Fruit fly (Drosophila melanogaster) whole organism, embryonic: ENCODE data around the gene CG9628.

Source experiments
- Asciz ChIP-seq: fragments of 200-800 bp; sonication (Bioruptor generic); optimal IDR thresholded peaks from 2 replicates; lab custom pipeline; 2017; ENCODE audit warnings: missing biosample characterization, mild to moderate bottlenecking, missing genetic modification characterization, missing genetic modification reagents
- B-H2 ChIP-seq: fragments of 200-800 bp; sonication (Bioruptor generic); optimal IDR thresholded peaks from 2 replicates; lab custom pipeline; 2018; ENCODE audit warnings: missing biosample characterization, mild to moderate bottlenecking, missing genetic modification characterization
- Bgb ChIP-seq: fragments of 200-800 bp; sonication (Bioruptor generic); IDR thresholded peaks from 2 replicates; pipeline ENCODE4 v1.3.6; 2022; ENCODE audit warnings: missing biosample characterization, missing genetic modification characterization; ENCODE audit not compliant: partially characterized antibody
- CG10209 ChIP-seq: fragments of 200-800 bp; sonication (Bioruptor generic); optimal IDR thresholded peaks from 3 replicates; lab custom pipeline; 2017; ENCODE audit warnings: missing biosample characterization, mild to moderate bottlenecking, missing genetic modification characterization, missing genetic modification reagents
- CG10267 ChIP-seq: fragments of 200-800 bp; sonication (Bioruptor generic); optimal IDR thresholded peaks from 2 replicates; lab custom pipeline; 2018; ENCODE audit warnings: missing biosample characterization, mild to moderate bottlenecking, missing genetic modification characterization, moderate library complexity
- CG1233 ChIP-seq: fragments of 200-800 bp; sonication (Bioruptor generic); optimal IDR thresholded peaks from 4 replicates; lab custom pipeline; 2018; ENCODE audit warnings: missing biosample characterization, mild to moderate bottlenecking, missing genetic modification characterization
- CG13894 ChIP-seq: fragments of 200-800 bp; sonication (Bioruptor generic); optimal IDR thresholded peaks from 3 replicates; lab custom pipeline; 2018; ENCODE audit warnings: missing biosample characterization, mild to moderate bottlenecking, missing genetic modification characterization, moderate library complexity
- CG15011 ChIP-seq: fragments of 200-800 bp; sonication (Bioruptor generic); optimal IDR thresholded peaks from 3 replicates; lab custom pipeline; 2018; ENCODE audit warnings: missing biosample characterization, mild to moderate bottlenecking, missing genetic modification characterization
- CG15601 ChIP-seq: fragments of 200-800 bp; sonication (Bioruptor generic); optimal IDR thresholded peaks from 3 replicates; lab custom pipeline; 2019; ENCODE audit warnings: missing biosample characterization, mild to moderate bottlenecking, missing genetic modification characterization, moderate library complexity
- CG18476 ChIP-seq: fragments of 200-800 bp; sonication (Bioruptor generic); optimal IDR thresholded peaks from 2 replicates; lab custom pipeline; 2016; ENCODE audit warnings: missing biosample characterization, mild to moderate bottlenecking, missing genetic modification characterization
- CG30020 ChIP-seq: fragments of 200-800 bp; optimal IDR thresholded peaks from 2 replicates; lab custom pipeline; 2019; ENCODE audit warnings: missing biosample characterization, mild to moderate bottlenecking, missing genetic modification characterization, moderate library complexity
- CG4360 ChIP-seq: fragments of 200-800 bp; sonication (Bioruptor generic); IDR thresholded peaks from 2 replicates; pipeline ENCODE4 v1.3.6; 2022; ENCODE audit warnings: missing biosample characterization, missing genetic modification characterization
- CG6175 ChIP-seq: fragments of 200-800 bp; sonication (Bioruptor generic); IDR thresholded peaks from 3 replicates; pipeline ENCODE4 v1.3.6; 2022; ENCODE audit warnings: missing biosample characterization, missing genetic modification characterization
- CG7839 ChIP-seq: fragments of 200-800 bp; sonication (Bioruptor generic); optimal IDR thresholded peaks from 3 replicates; lab custom pipeline; 2018; ENCODE audit warnings: missing biosample characterization, mild to moderate bottlenecking, missing genetic modification characterization, moderate library complexity
- CG8089 ChIP-seq: fragments of 200-800 bp; sonication (Bioruptor generic); optimal IDR thresholded peaks from 3 replicates; lab custom pipeline; 2016; ENCODE audit warnings: missing biosample characterization, missing genetic modification characterization
- CG8290 ChIP-seq, 3 experiments: fragments of 200-800 bp; sonication (Bioruptor generic); optimal IDR thresholded peaks; 2 replicates each; lab custom pipeline; 2016 to 2019; ENCODE audit warnings: missing biosample characterization in 3 of 3, missing genetic modification characterization in 3 of 3, mild to moderate bottlenecking in 2 of 3, moderate library complexity in 1 of 3
- CG9876 ChIP-seq: fragments of 200-800 bp; sonication (Bioruptor generic); optimal IDR thresholded peaks from 2 replicates; lab custom pipeline; 2016; ENCODE audit warnings: missing biosample characterization, missing genetic modification characterization
- CG9932 ChIP-seq: fragments of 200-800 bp; sonication (Bioruptor generic); IDR thresholded peaks from 2 replicates; pipeline ENCODE4 v1.3.6; 2022; ENCODE audit warnings: missing biosample characterization, missing genetic modification characterization
- CkIIα-i1 ChIP-seq: fragments of 200-800 bp; sonication (Bioruptor generic); IDR thresholded peaks from 2 replicates; pipeline ENCODE4 v1.3.6; 2022; ENCODE audit warnings: missing biosample characterization, missing genetic modification characterization
- D ChIP-seq, 2 experiments: fragments of 200-800 bp in 1 of 2; fragments of >200 bp in 1 of 2; sonication (Bioruptor generic) in 1 of 2; optimal IDR thresholded peaks; 2 replicates in 1 of 2; 3 replicates in 1 of 2; lab custom pipeline; 2017; ENCODE audit warnings: mild to moderate bottlenecking in 1 of 2, missing biosample characterization in 1 of 2, missing genetic modification characterization in 1 of 2, missing genetic modification reagents in 1 of 2
- D19A ChIP-seq: fragments of 200-800 bp; optimal IDR thresholded peaks from 3 replicates; lab custom pipeline; 2019; ENCODE audit warnings: missing biosample characterization, mild to moderate bottlenecking, missing genetic modification characterization, moderate library complexity
- Dip3 ChIP-seq: fragments of 200-800 bp; sonication (Bioruptor generic); optimal IDR thresholded peaks from 3 replicates; lab custom pipeline; 2016; ENCODE audit warnings: missing biosample characterization, missing genetic modification characterization
- E2f2 ChIP-seq: fragments of 200-800 bp; sonication (Bioruptor generic); IDR thresholded peaks from 2 replicates; pipeline ENCODE4 v1.3.6; 2022; ENCODE audit warnings: missing biosample characterization, missing genetic modification characterization
- Ets97D ChIP-seq: fragments of 200-800 bp; sonication (Bioruptor generic); optimal IDR thresholded peaks from 3 replicates; lab custom pipeline; 2016; ENCODE audit warnings: missing biosample characterization, missing genetic modification characterization
- HLHmδ ChIP-seq: fragments of 200-800 bp; sonication (Bioruptor generic); optimal IDR thresholded peaks from 2 replicates; lab custom pipeline; 2018; ENCODE audit warnings: missing biosample characterization, mild to moderate bottlenecking, missing genetic modification characterization, moderate library complexity
- Hand ChIP-seq: fragments of 200-800 bp; sonication (Bioruptor generic); optimal IDR thresholded peaks from 2 replicates; lab custom pipeline; 2017; ENCODE audit warnings: mild to moderate bottlenecking, missing biosample characterization, missing genetic modification reagents, missing genetic modification characterization
- HmgD ChIP-seq: fragments of 200-800 bp; sonication (Bioruptor generic); optimal IDR thresholded peaks from 3 replicates; lab custom pipeline; 2016; ENCODE audit warnings: missing biosample characterization, missing genetic modification characterization
- Jarid2 ChIP-seq: fragments of 200-800 bp; sonication (Bioruptor generic); optimal IDR thresholded peaks from 3 replicates; lab custom pipeline; 2017; ENCODE audit warnings: mild to moderate bottlenecking, missing biosample characterization, missing genetic modification reagents, missing genetic modification characterization
- Myb ChIP-seq: fragments of 200-800 bp; sonication (Bioruptor generic); optimal IDR thresholded peaks from 2 replicates; lab custom pipeline; 2016; ENCODE audit warnings: missing biosample characterization, missing genetic modification characterization
- Nf-YA ChIP-seq: fragments of 200-800 bp; sonication (Bioruptor generic); IDR thresholded peaks from 2 replicates; pipeline ENCODE4 v1.3.6; 2022; ENCODE audit warnings: missing biosample characterization, missing genetic modification characterization
- Opbp ChIP-seq: fragments of 200-800 bp; sonication (Bioruptor generic); IDR thresholded peaks from 3 replicates; pipeline ENCODE4 v1.3.6; 2022; ENCODE audit warnings: missing biosample characterization, missing genetic modification characterization; ENCODE audit not compliant: partially characterized antibody
- Pdp1 ChIP-seq, 2 experiments: fragments of 200-800 bp; sonication (Bioruptor generic); optimal IDR thresholded peaks; 3 replicates each; lab custom pipeline; 2016; ENCODE audit warnings: missing biosample characterization in 2 of 2, missing genetic modification characterization in 2 of 2, mild to moderate bottlenecking in 1 of 2, moderate library complexity in 1 of 2
- Rfx ChIP-seq: fragments of 200-800 bp; sonication (Bioruptor generic); IDR thresholded peaks from 2 replicates; pipeline ENCODE4 v1.3.6; 2022; ENCODE audit warnings: missing biosample characterization, missing genetic modification characterization
- Sox100B ChIP-seq: fragments of 200-800 bp; sonication (Bioruptor generic); optimal IDR thresholded peaks from 3 replicates; lab custom pipeline; 2018; ENCODE audit warnings: missing biosample characterization, mild to moderate bottlenecking, missing genetic modification characterization
- Xbp1 ChIP-seq: fragments of 200-800 bp; sonication (Bioruptor generic); optimal IDR thresholded peaks from 3 replicates; lab custom pipeline; 2016; ENCODE audit warnings: missing biosample characterization, mild to moderate bottlenecking, missing genetic modification characterization
- al ChIP-seq: fragments of 200-800 bp; sonication (Bioruptor generic); IDR thresholded peaks from 2 replicates; pipeline ENCODE4 v1.3.6; 2022; ENCODE audit warnings: missing biosample characterization, missing genetic modification characterization
- chn ChIP-seq: fragments of 200-800 bp; sonication (Bioruptor generic); optimal IDR thresholded peaks from 2 replicates; lab custom pipeline; 2016; ENCODE audit warnings: missing biosample characterization, missing genetic modification characterization
- dan ChIP-seq: fragments of 200-800 bp; sonication (Bioruptor generic); IDR thresholded peaks from 2 replicates; pipeline ENCODE4 v1.3.6; 2022; ENCODE audit warnings: missing biosample characterization, missing genetic modification characterization
- disco-r ChIP-seq: fragments of 200-800 bp; sonication (Bioruptor generic); optimal IDR thresholded peaks from 2 replicates; lab custom pipeline; 2016; ENCODE audit warnings: missing biosample characterization, missing genetic modification characterization
- dmrt99B ChIP-seq: fragments of 200-800 bp; sonication (Bioruptor generic); optimal IDR thresholded peaks from 2 replicates; lab custom pipeline; 2018; ENCODE audit warnings: missing biosample characterization, mild to moderate bottlenecking, missing genetic modification characterization, moderate library complexity
- dpn ChIP-seq, 2 experiments: fragments of 200-800 bp; sonication (Bioruptor generic); optimal IDR thresholded peaks; 3 replicates each; lab custom pipeline; 2016; ENCODE audit warnings: missing biosample characterization in 2 of 2, missing genetic modification characterization in 2 of 2
- her ChIP-seq: fragments of 200-800 bp; sonication (Bioruptor generic); optimal IDR thresholded peaks from 2 replicates; lab custom pipeline; 2016; ENCODE audit warnings: missing biosample characterization, missing genetic modification characterization
- mam ChIP-seq: fragments of 200-800 bp; sonication (Bioruptor generic); optimal IDR thresholded peaks from 3 replicates; lab custom pipeline; 2016; ENCODE audit warnings: missing biosample characterization, missing genetic modification characterization
- nmo ChIP-seq: fragments of 200-800 bp; sonication (Bioruptor generic); optimal IDR thresholded peaks from 2 replicates; lab custom pipeline; 2018; ENCODE audit warnings: missing biosample characterization, mild to moderate bottlenecking, missing genetic modification characterization, moderate library complexity
- pita ChIP-seq: fragments of 200-800 bp; sonication (Bioruptor generic); optimal IDR thresholded peaks from 2 replicates; lab custom pipeline; 2017; ENCODE audit warnings: missing biosample characterization, mild to moderate bottlenecking, missing genetic modification characterization
- row ChIP-seq: fragments of 200-800 bp; sonication (Bioruptor generic); IDR thresholded peaks from 3 replicates; pipeline ENCODE4 v1.3.6; 2022; ENCODE audit warnings: missing biosample characterization, missing genetic modification characterization
- sim ChIP-seq: fragments of 200-800 bp; sonication (Bioruptor generic); IDR thresholded peaks from 2 replicates; pipeline ENCODE4 v1.3.6; 2022; ENCODE audit warnings: missing biosample characterization, missing genetic modification characterization
- stc ChIP-seq: fragments of 200-800 bp; sonication (Bioruptor generic); IDR thresholded peaks from 2 replicates; pipeline ENCODE4 v1.3.6; 2022; ENCODE audit warnings: missing biosample characterization, missing genetic modification characterization
- stwl ChIP-seq: fragments of 200-800 bp; sonication (Bioruptor generic); optimal IDR thresholded peaks from 3 replicates; lab custom pipeline; 2018; ENCODE audit warnings: missing biosample characterization, mild to moderate bottlenecking, missing genetic modification characterization, moderate library complexity
- vvl ChIP-seq: fragments of 200-800 bp; sonication (Bioruptor generic); IDR thresholded peaks from 2 replicates; pipeline ENCODE4 v1.3.6; 2022; ENCODE audit warnings: missing biosample characterization, missing genetic modification characterization

CG9628 gene

DNA sequence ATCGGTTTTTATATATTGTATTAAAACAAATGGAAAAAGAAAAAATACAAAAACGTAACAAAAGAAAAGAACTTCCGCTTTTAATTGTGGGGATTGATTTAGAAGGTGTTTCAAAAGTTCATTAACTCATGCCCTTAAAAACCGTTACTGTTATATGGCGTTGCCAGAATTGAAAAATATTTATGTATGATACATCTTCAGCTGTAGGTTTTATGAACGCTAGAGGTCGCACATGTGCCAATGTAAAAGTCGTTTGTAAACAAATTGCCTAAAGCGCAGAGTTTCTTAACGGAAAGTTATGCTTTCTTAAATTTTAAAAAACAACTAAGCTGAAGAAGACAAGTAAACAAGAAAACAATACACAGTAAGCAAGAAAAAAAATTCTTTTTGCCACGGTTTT is 49.0 kb downstream of the CG9628 start (continued):
- TF ChIP-seq vvl (peak; percentile 56; the same call in 1 of the 2 replicates), D19A (tag; lab: Kevin White, UChicago) (peak; percentile 26), CG7839 (tag; lab: Kevin White, UChicago) (peak; percentile 16), CG8089 (GFP tag; lab: Kevin White, UChicago) (no peak), Opbp (GFP tag; lab: Robert Waterston, UW) (peak; percentile 34; the same call in 1 of the 3 replicates), Myb (GFP tag; lab: Kevin White, UChicago) (peak; percentile 99), CG10267 (tag; lab: Kevin White, UChicago) (peak; percentile 22), CG18476 (no peak), dpn (GFP tag; optimal IDR thresholded peaks at IDR 0.05; lab: Kevin White, UChicago) (peak; percentile 13 to 33), pita (GFP tag; lab: Kevin White, UChicago) (peak; percentile 22), CG9876 (GFP tag; lab: Kevin White, UChicago) (no peak), CG10209 (GFP tag; lab: Kevin White, UChicago) (no peak), Nf-YA (GFP tag; lab: Robert Waterston, UW) (no peak), CG30020 (no peak), chn (GFP tag; lab: Kevin White, UChicago) (no peak), CkIIα-i1 (GFP tag; lab: Robert Waterston, UW) (no peak), CG9932 (GFP tag; lab: Robert Waterston, UW) (peak; percentile 48), stc (no peak), B-H2 (GFP tag; lab: Kevin White, UChicago) (peak; percentile 9), disco-r (GFP tag; lab: Kevin White, UChicago) (no peak), Ets97D (peak; percentile 42), row (GFP tag; lab: Robert Waterston, UW) (no peak), Sox100B (GFP tag; lab: Kevin White, UChicago) (no peak), CG1233 (GFP tag; lab: Kevin White, UChicago) (no peak), HLHmδ (GFP tag; lab: Kevin White, UChicago) (no peak), stwl (tag; lab: Kevin White, UChicago) (peak; percentile 85), Hand (GFP tag; lab: Kevin White, UChicago) (no peak), Jarid2 (GFP tag; lab: Kevin White, UChicago) (no peak), CG8290 (GFP tag; optimal IDR thresholded peaks at IDR 0.05; lab: Kevin White, UChicago) (no peak), CG8290 (tag; optimal IDR thresholded peaks at IDR 0.05; lab: Kevin White, UChicago) (peak in 1 of 2 experiments; percentile 34), Asciz (GFP tag; lab: Kevin White, UChicago) (no peak), sim (GFP tag; lab: Robert Waterston, UW) (no peak), Rfx (GFP tag; lab: Robert Waterston, UW) (peak; percentile 55), CG13894 (tag; lab: Kevin White, UChicago) (peak; percentile 17), CG15011 (GFP tag; lab: Kevin White, UChicago) (no peak), nmo (GFP tag; lab: Kevin White, UChicago) (peak; percentile 27), CG15601 (tag; lab: Kevin White, UChicago) (peak; percentile 32), E2f2 (0 out of 2 replicates have a peak, but pooled peaks have one; percentile 26), Pdp1 (GFP tag; optimal IDR thresholded peaks at IDR 0.05; lab: Kevin White, UChicago) (peak in 1 of 2 experiments; percentile 25), HmgD (GFP tag; lab: Kevin White, UChicago) (peak; percentile 9), dmrt99B (tag; lab: Kevin White, UChicago) (no peak), CG6175 (GFP tag; lab: Robert Waterston, UW) (no peak), mam (peak; percentile 24), D (optimal IDR thresholded peaks at IDR 0.05; lab: Kevin White, UChicago) (no peak), D (GFP tag; optimal IDR thresholded peaks at IDR 0.05; lab: Kevin White, UChicago) (no peak), Xbp1 (GFP tag; lab: Kevin White, UChicago) (peak; percentile 27), dan (GFP tag; lab: Robert Waterston, UW) (no peak), al (no peak), Bgb (GFP tag; lab: Robert Waterston, UW) (peak; percentile 56), her (GFP tag; lab: Kevin White, UChicago) (no peak), CG4360 (GFP tag; lab: Robert Waterston, UW) (no peak), Dip3 (no peak)
